Fruit fly (Drosophila melanogaster) whole organism, pupa: ENCODE measurements around the gene CG11977.

ENCODE experiments used
- CG10348 ChIP-seq: fragments of 200-800 bp; sonication (Bioruptor generic); IDR thresholded peaks from 2 replicates; pipeline ENCODE4 v1.3.6; 2022; ENCODE audit warnings: missing biosample characterization, missing genetic modification characterization
- CG13204 ChIP-seq: fragments of 200-800 bp; sonication (Bioruptor generic); optimal IDR thresholded peaks from 2 replicates; lab custom pipeline; 2018; ENCODE audit warnings: missing biosample characterization, mild to moderate bottlenecking, missing genetic modification characterization, moderate library complexity
- CG14655 ChIP-seq: fragments of 200-800 bp; sonication (Bioruptor generic); optimal IDR thresholded peaks from 3 replicates; lab custom pipeline; 2017; ENCODE audit warnings: mild to moderate bottlenecking, missing biosample characterization, missing genetic modification reagents, missing genetic modification characterization
- CG15710 ChIP-seq: fragments of 200-800 bp; sonication (Bioruptor generic); optimal IDR thresholded peaks from 2 replicates; lab custom pipeline; 2018; ENCODE audit warnings: missing biosample characterization, mild to moderate bottlenecking, missing genetic modification characterization, moderate library complexity
- CG17806 ChIP-seq: fragments of 200-800 bp; sonication (Bioruptor generic); optimal IDR thresholded peaks from 2 replicates; lab custom pipeline; 2018; ENCODE audit warnings: missing biosample characterization, mild to moderate bottlenecking, missing genetic modification characterization, moderate library complexity
- CG34367 ChIP-seq: fragments of 200-800 bp; sonication (Bioruptor generic); optimal IDR thresholded peaks from 2 replicates; lab custom pipeline; 2018; ENCODE audit warnings: missing biosample characterization, mild to moderate bottlenecking, missing genetic modification characterization
- CG8301 ChIP-seq: fragments of 200-800 bp; sonication (Bioruptor generic); optimal IDR thresholded peaks from 2 replicates; lab custom pipeline; 2018; ENCODE audit warnings: missing biosample characterization, mild to moderate bottlenecking, missing genetic modification characterization
- CG9948 ChIP-seq: fragments of 200-800 bp; sonication (Bioruptor generic); optimal IDR thresholded peaks from 2 replicates; lab custom pipeline; 2018; ENCODE audit warnings: missing biosample characterization, mild to moderate bottlenecking, missing genetic modification characterization, moderate library complexity
- D1 ChIP-seq: fragments of 200-800 bp; sonication (Bioruptor generic); optimal IDR thresholded peaks from 2 replicates; lab custom pipeline; 2018; ENCODE audit warnings: missing biosample characterization, mild to moderate bottlenecking, missing genetic modification characterization, moderate library complexity
- EcR ChIP-seq: fragments of 200-800 bp; sonication (Bioruptor generic); optimal IDR thresholded peaks from 3 replicates; lab custom pipeline; 2019; ENCODE audit warnings: missing biosample characterization, missing genetic modification characterization, mild to moderate bottlenecking, moderate library complexity, missing genetic modification reagents
- Ets98B ChIP-seq: fragments of 200-800 bp; sonication (Bioruptor generic); IDR thresholded peaks from 2 replicates; pipeline ENCODE4 v1.3.6; 2022; ENCODE audit warnings: missing biosample characterization, missing genetic modification characterization
- Pif1A ChIP-seq: fragments of 200-800 bp; sonication (Bioruptor generic); optimal IDR thresholded peaks from 3 replicates; lab custom pipeline; 2016; ENCODE audit warnings: missing biosample characterization, missing genetic modification characterization
- gl ChIP-seq: fragments of 200-800 bp; sonication (Bioruptor generic); optimal IDR thresholded peaks from 2 replicates; lab custom pipeline; 2018; ENCODE audit warnings: missing biosample characterization, mild to moderate bottlenecking, missing genetic modification characterization

DNA sequence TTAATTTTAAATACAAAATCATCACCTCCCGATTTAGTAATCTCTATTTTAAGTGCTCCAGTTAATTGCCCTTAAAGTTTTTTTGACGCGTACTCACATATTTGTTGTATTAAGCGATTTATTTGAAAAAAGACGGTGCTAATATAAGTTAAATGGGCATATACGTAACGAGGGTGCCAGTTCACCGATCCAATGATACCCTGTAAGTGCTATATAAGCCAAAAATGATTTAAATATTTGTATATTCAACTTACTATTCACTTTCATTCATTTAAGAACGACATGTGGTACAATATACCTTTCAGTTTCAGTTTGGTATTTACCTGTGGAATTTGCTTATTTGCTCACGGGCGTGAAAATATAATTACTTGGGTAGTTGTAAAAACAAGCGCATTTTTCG lies 5.0 kb downstream of the CG11977 start:
- no peak for TF ChIP-seq CG8301
- TF ChIP-seq CG10348: no peak
- no peak for TF ChIP-seq gl (tag; lab: Kevin White, UChicago)
- TF ChIP-seq Ets98B: no peak
- TF ChIP-seq CG15710 (tag; lab: Kevin White, UChicago): no peak
- TF ChIP-seq EcR (GFP tag; lab: Kevin White, UChicago): no peak
- no peak for TF ChIP-seq CG17806 (tag; lab: Kevin White, UChicago)
- TF ChIP-seq D1: no peak
- no peak for TF ChIP-seq CG34367 (tag; lab: Kevin White, UChicago)
- no peak for TF ChIP-seq CG9948
- no peak for TF ChIP-seq CG14655 (GFP tag; lab: Kevin White, UChicago)
- no peak for TF ChIP-seq CG13204
- TF ChIP-seq Pif1A (GFP tag; lab: Kevin White, UChicago): no peak
